Worm (Caenorhabditis elegans): ENCODE results near the gene C06A8.8.
A peak's percentile ranks its signal among the peaks of the same experiment; 100 is the strongest.

DNA sequence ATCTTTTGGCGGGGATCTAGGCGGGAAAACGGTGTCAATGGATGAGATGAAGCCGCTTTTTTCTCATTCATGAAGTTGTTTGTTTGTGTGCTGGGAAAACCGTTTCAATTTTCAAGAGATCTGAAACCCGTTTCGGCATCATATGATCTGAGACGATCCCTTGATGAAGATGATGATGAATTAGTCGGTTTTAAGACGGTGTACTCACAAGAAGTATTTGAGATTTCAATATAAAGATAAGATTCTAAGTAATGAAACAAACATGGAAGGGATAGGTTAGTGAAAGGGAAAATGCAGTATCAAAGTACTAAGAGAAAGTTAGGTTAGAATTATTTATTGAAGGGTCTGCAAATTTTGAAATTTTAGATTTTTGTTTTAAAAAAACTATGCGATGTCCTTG, 36.3 kb upstream of the C06A8.8 start:
- TF ChIP-seq nhr-67 (tag; optimal IDR thresholded peaks at IDR 0.05) = no peak
- peak; percentile 64 for TF ChIP-seq nhr-25 (tag; optimal IDR thresholded peaks at IDR 0.05)
- no peak for TF ChIP-seq lin-15B (tag; optimal IDR thresholded peaks at IDR 0.05)
- no peak for TF ChIP-seq jun-1 (tag; optimal IDR thresholded peaks at IDR 0.05)

Data from whole organism, L3 larva.